Worm (Caenorhabditis elegans) whole organism, mixed stage, embryonic: ENCODE results near the gene H14N18.2.

Experiments used
- M03D4.4 ChIP-seq: sonication (generic microtip); optimal IDR thresholded peaks from 2 replicates; lab custom pipeline; 2017; ENCODE audit warnings: mild to moderate bottlenecking, missing genetic modification characterization, missing compliant biosample characterization
- bed-3 ChIP-seq: fragments of 200-800 bp; sonication (Bioruptor generic); optimal IDR thresholded peaks from 3 replicates; lab custom pipeline; 2018; ENCODE audit warnings: mild to moderate bottlenecking, missing genetic modification characterization, moderate library complexity, missing compliant biosample characterization
- blmp-1 ChIP-seq: fragments of 150-350 bp; optimal IDR thresholded peaks from 2 replicates; lab custom pipeline; 2014; ENCODE audit warnings: missing biosample characterization, missing genetic modification characterization
- ceh-39 ChIP-seq: fragments of 150-350 bp; optimal IDR thresholded peaks from 2 replicates; lab custom pipeline; 2014; ENCODE audit warnings: missing biosample characterization, missing genetic modification characterization
- ceh-43 ChIP-seq: fragments of 200-800 bp; sonication (Bioruptor generic); optimal IDR thresholded peaks from 2 replicates; lab custom pipeline; 2018; ENCODE audit warnings: mild to moderate bottlenecking, missing genetic modification characterization, moderate library complexity, missing compliant biosample characterization
- ceh-83 ChIP-seq: fragments of 200-800 bp; sonication (Bioruptor generic); optimal IDR thresholded peaks from 2 replicates; lab custom pipeline; 2018; ENCODE audit warnings: mild to moderate bottlenecking, missing genetic modification characterization, missing compliant biosample characterization
- ces-1 ChIP-seq: fragments of 150-350 bp; optimal IDR thresholded peaks from 2 replicates; lab custom pipeline; 2014; ENCODE audit warnings: missing biosample characterization, missing genetic modification reagents, missing genetic modification characterization
- cnd-1 ChIP-seq: fragments of 200-800 bp; sonication (Bioruptor generic); optimal IDR thresholded peaks from 2 replicates; lab custom pipeline; 2018; ENCODE audit warnings: mild to moderate bottlenecking, missing genetic modification characterization, missing compliant biosample characterization
- drap-1 ChIP-seq: fragments of 200-800 bp; sonication (Bioruptor generic); optimal IDR thresholded peaks from 3 replicates; lab custom pipeline; 2018; ENCODE audit warnings: mild to moderate bottlenecking, missing genetic modification characterization, missing compliant biosample characterization
- elt-1 ChIP-seq: sonication (generic microtip); optimal IDR thresholded peaks from 2 replicates; lab custom pipeline; 2017; ENCODE audit warnings: missing genetic modification characterization, mild to moderate bottlenecking, missing compliant biosample characterization, antibody characterized with exemption, moderate library complexity, borderline replicate concordance; ENCODE audit not compliant: insufficient read depth
- elt-3 ChIP-seq: fragments of 150-350 bp; optimal IDR thresholded peaks from 2 replicates; lab custom pipeline; 2014; ENCODE audit warnings: missing biosample characterization, missing genetic modification characterization
- flh-1 ChIP-seq: fragments of 200-800 bp; sonication (Bioruptor generic); optimal IDR thresholded peaks from 2 replicates; lab custom pipeline; 2018; ENCODE audit warnings: mild to moderate bottlenecking, missing genetic modification characterization, moderate library complexity, missing compliant biosample characterization
- ham-2 ChIP-seq: fragments of 200-800 bp; sonication (Bioruptor generic); optimal IDR thresholded peaks from 2 replicates; lab custom pipeline; 2018; ENCODE audit warnings: mild to moderate bottlenecking, missing genetic modification characterization, missing compliant biosample characterization
- hlh-1 ChIP-seq: fragments of 150-350 bp; optimal IDR thresholded peaks from 2 replicates; lab custom pipeline; 2014; ENCODE audit warnings: missing biosample characterization, missing genetic modification reagents, missing genetic modification characterization
- lin-13 ChIP-seq: fragments of 150-350 bp; optimal IDR thresholded peaks from 2 replicates; lab custom pipeline; 2014; ENCODE audit warnings: missing biosample characterization, missing genetic modification characterization
- lin-32 ChIP-seq: fragments of 200-800 bp; sonication (Bioruptor generic); optimal IDR thresholded peaks from 2 replicates; lab custom pipeline; 2018; ENCODE audit warnings: mild to moderate bottlenecking, missing genetic modification characterization, missing compliant biosample characterization
- lsy-2 ChIP-seq: fragments of 150-350 bp; optimal IDR thresholded peaks from 2 replicates; lab custom pipeline; 2014; ENCODE audit warnings: missing biosample characterization, missing genetic modification characterization
- mab-5 ChIP-seq: fragments of 150-350 bp; optimal IDR thresholded peaks from 2 replicates; lab custom pipeline; 2014; ENCODE audit warnings: missing biosample characterization, missing genetic modification characterization
- mep-1 ChIP-seq: fragments of 150-350 bp; optimal IDR thresholded peaks from 2 replicates; lab custom pipeline; 2017; ENCODE audit warnings: missing biosample characterization, missing genetic modification reagents, missing genetic modification characterization, inconsistent platforms
- nhr-12 ChIP-seq: fragments of 150-350 bp; optimal IDR thresholded peaks from 2 replicates; lab custom pipeline; 2014; ENCODE audit warnings: missing biosample characterization, missing genetic modification characterization
- nhr-237 ChIP-seq: fragments of 150-350 bp; optimal IDR thresholded peaks from 2 replicates; lab custom pipeline; 2014; ENCODE audit warnings: missing biosample characterization, missing genetic modification characterization
- pha-4 ChIP-seq: fragments of 150-350 bp; optimal IDR thresholded peaks from 2 replicates; lab custom pipeline; 2018; ENCODE audit warnings: missing biosample characterization, missing genetic modification reagents, missing genetic modification characterization
- sem-2 ChIP-seq: fragments of 200-800 bp; sonication (Bioruptor generic); optimal IDR thresholded peaks from 2 replicates; lab custom pipeline; 2018; ENCODE audit warnings: mild to moderate bottlenecking, missing genetic modification characterization, missing compliant biosample characterization
- sptf-1 ChIP-seq: sonication (generic microtip); optimal IDR thresholded peaks from 2 replicates; lab custom pipeline; 2017; ENCODE audit warnings: mild to moderate bottlenecking, missing genetic modification characterization, moderate library complexity, missing compliant biosample characterization
- tbx-8 ChIP-seq: fragments of 200-800 bp; sonication (Bioruptor generic); optimal IDR thresholded peaks from 2 replicates; lab custom pipeline; 2018; ENCODE audit warnings: mild to moderate bottlenecking, missing genetic modification characterization, moderate library complexity, missing compliant biosample characterization
- unc-120 ChIP-seq: sonication (generic microtip); optimal IDR thresholded peaks from 2 replicates; lab custom pipeline; 2017; ENCODE audit warnings: missing genetic modification characterization, missing compliant biosample characterization; ENCODE audit not compliant: poor library complexity, severe bottlenecking
- unc-39 ChIP-seq: fragments of 150-350 bp; optimal IDR thresholded peaks from 2 replicates; lab custom pipeline; 2014; ENCODE audit warnings: missing biosample characterization, missing genetic modification characterization
- unc-62 ChIP-seq: fragments of 150-350 bp; optimal IDR thresholded peaks from 2 replicates; lab custom pipeline; 2014; ENCODE audit warnings: missing biosample characterization, missing genetic modification reagents, missing genetic modification characterization
- zip-8 ChIP-seq: fragments of 150-350 bp; optimal IDR thresholded peaks from 2 replicates; lab custom pipeline; 2014; ENCODE audit warnings: missing biosample characterization, missing genetic modification characterization
- ztf-11 ChIP-seq: fragments of 150-350 bp; optimal IDR thresholded peaks from 2 replicates; lab custom pipeline; 2014; ENCODE audit warnings: missing biosample characterization, missing genetic modification characterization

The H14N18.2 gene

ce11 chrV:8964055-8964758, 31.8 kb downstream of the H14N18.2 start, which contains the start of gene nhr-44:
Gene nhr-44 (minus strand): TSS chrV:8964105.
- no peak for TF ChIP-seq ztf-11
- peak; percentile 50 for TF ChIP-seq pha-4
- TF ChIP-seq nhr-237 (tag; lab: Kevin White, UChicago), result no peak
- TF ChIP-seq ham-2 (GFP tag; lab: Kevin White, UChicago), result no peak
- no peak for TF ChIP-seq tbx-8 (GFP tag; lab: Kevin White, UChicago)
- TF ChIP-seq elt-1 (tag; lab: Kevin White, UChicago), result peak; percentile 18

DNA sequence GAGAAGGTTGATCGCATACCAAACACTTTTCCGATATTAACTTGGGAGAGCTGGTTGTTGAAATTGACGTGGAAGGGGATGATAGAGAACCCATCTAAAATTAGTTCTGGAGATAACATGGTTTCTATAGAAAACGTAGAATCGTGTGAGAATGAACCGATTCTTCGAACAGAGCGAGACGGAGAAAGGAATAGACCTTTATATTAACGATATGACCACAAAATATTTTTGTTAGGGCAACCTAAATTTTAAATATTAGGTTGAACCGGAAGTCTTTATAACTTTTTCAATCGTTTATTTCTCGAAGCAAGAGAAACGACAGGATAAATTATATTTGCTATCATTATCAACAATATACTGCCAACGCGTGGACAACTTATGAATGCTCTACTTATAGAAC, 33.7 kb downstream of the H14N18.2 start, which contains the start of gene nhr-219:
TSS of gene nhr-219 (minus strand) at position 101 of the 400 bp plus-strand sequence.
- TF ChIP-seq mep-1, result no peak
- no peak for TF ChIP-seq unc-62 (GFP tag; lab: Kevin White, UChicago)
- no peak for TF ChIP-seq ceh-43 (GFP tag; lab: Kevin White, UChicago)
- TF ChIP-seq, all 35 proteins: peak for 0

DNA sequence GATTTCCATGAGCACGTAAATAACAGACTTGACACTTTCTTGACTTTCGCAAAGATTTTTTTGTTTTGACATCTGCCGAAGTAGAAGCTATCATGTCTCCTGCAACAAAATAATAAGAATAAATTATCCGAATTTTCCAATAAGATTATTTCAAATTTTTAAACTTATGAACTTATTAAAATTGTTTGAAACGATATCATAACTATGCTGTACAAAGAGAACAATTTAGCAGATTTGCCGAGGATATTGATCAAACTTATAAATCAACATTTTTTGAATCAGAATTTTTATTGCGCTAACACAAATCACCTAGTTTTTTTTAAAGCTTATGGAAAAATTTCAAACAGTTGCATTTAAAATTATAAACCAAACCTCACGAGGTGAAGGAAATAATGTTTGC, 39.9 kb downstream of the H14N18.2 start, which contains the start of gene nhr-195:
TSS of gene nhr-195 (minus strand) at position 101 of the 400 bp plus-strand sequence.
- no peak for TF ChIP-seq flh-1 (GFP tag; lab: Kevin White, UChicago)
- TF ChIP-seq, all 35 proteins: peak for 0

DNA sequence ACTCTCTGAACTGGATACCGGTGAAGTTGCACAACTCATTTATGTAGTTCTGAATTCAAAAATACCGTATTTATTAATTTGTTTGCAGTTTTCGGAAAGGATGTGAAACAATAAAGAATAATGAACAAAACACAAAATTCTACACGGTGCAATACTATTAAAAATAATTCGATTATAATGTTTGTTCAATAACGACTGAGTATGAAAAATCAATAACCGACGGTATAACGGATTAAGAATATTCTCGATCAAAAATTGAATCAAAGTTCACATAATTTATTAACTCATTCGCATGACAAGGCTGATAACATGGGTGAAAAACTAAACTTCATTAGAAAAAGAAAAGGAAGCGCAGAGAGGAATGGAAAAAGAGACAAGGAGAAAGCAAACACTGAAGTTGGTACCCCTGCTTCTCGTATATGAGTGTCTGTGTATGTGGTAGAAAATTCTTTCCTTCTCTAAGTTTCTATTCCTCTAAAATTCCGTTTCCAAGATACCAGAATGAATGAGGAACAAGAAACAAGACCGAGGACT, 42.5 kb downstream of the H14N18.2 start, which contains the start of gene nhr-143:
TSS of gene nhr-143 (minus strand) at position 51 of the 534 bp plus-strand sequence.
- TF ChIP-seq ceh-39 (tag; lab: Kevin White, UChicago), result no peak
- no peak for TF ChIP-seq elt-1 (tag; lab: Kevin White, UChicago)
- TF ChIP-seq nhr-12, result no peak
- no peak for TF ChIP-seq unc-39 (tag; lab: Kevin White, UChicago)
- TF ChIP-seq unc-120 (tag; lab: Kevin White, UChicago), result no peak
- no peak for TF ChIP-seq bed-3 (GFP tag; lab: Kevin White, UChicago)
- TF ChIP-seq tbx-8 (GFP tag; lab: Kevin White, UChicago), result no peak
- TF ChIP-seq mab-5, result no peak
- TF ChIP-seq hlh-1 (tag; lab: Kevin White, UChicago), result no peak
- no peak for TF ChIP-seq ceh-83 (GFP tag; lab: Kevin White, UChicago)
- TF ChIP-seq M03D4.4 (tag; lab: Kevin White, UChicago), result no peak
- TF ChIP-seq lsy-2 (tag; lab: Kevin White, UChicago), result no peak
- no peak for TF ChIP-seq drap-1 (GFP tag; lab: Kevin White, UChicago)
- TF ChIP-seq lin-32 (GFP tag; lab: Kevin White, UChicago), result no peak
- no peak for TF ChIP-seq lin-13 (tag; lab: Kevin White, UChicago)
- TF ChIP-seq sptf-1 (tag; lab: Kevin White, UChicago), result no peak
- no peak for TF ChIP-seq elt-3 (tag; lab: Kevin White, UChicago)
- TF ChIP-seq sem-2, result no peak
- no peak for TF ChIP-seq ceh-43 (GFP tag; lab: Kevin White, UChicago)
- TF ChIP-seq, all 35 proteins: peak for 0

- no peak for TF ChIP-seq ceh-39 (tag; lab: Kevin White, UChicago)
- TF ChIP-seq mep-1, result no peak
These were observed 45.5 kb downstream of the H14N18.2 start for ce11 chrV:8977895-8978294.

ce11 chrV:8980845-8981244, 48.4 kb downstream of the H14N18.2 start, which contains the start of gene str-84:
Gene str-84 (minus strand): TSS chrV:8980945.
- TF ChIP-seq blmp-1 (tag; lab: Kevin White, UChicago) (no peak), ces-1 (no peak), zip-8 (tag; lab: Kevin White, UChicago) (no peak), mep-1 (no peak), lin-13 (tag; lab: Kevin White, UChicago) (no peak), unc-120 (tag; lab: Kevin White, UChicago) (no peak), elt-1 (tag; lab: Kevin White, UChicago) (no peak), flh-1 (GFP tag; lab: Kevin White, UChicago) (no peak), sptf-1 (tag; lab: Kevin White, UChicago) (no peak), nhr-237 (tag; lab: Kevin White, UChicago) (no peak), unc-62 (GFP tag; lab: Kevin White, UChicago) (no peak), cnd-1 (tag; lab: Kevin White, UChicago) (no peak), ztf-11 (no peak), drap-1 (GFP tag; lab: Kevin White, UChicago) (no peak), pha-4 (no peak)
